Worm (Caenorhabditis elegans) whole organism, dauer: ENCODE data around the gene fut-4.

ENCODE experiments used
- unc-62 ChIP-seq: sonication (generic microtip); optimal IDR thresholded peaks from 2 replicates; lab custom pipeline; 2017; ENCODE audit warnings: missing biosample characterization, missing genetic modification reagents, missing genetic modification characterization

The fut-4 gene

DNA sequence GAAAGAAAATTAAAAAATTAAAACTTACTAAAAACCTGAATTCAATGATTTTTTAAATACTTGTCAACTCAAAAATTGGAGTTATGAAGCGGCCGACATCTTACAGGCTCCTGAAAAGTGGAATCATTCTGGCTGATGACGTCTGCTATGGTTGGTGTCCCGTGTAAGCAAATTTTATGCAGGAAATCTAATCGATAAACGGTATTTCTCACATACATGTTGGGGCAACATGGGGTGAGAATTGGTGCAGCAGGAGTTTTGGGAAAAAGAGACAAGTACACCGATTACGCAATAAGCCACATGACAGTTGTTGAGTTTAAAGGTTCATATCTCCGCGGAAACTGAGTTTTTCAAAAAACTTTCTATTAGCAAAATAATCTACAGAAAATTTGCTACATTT, 6.9 kb downstream of the fut-4 start, which contains the start of gene K12H6.2:
Gene K12H6.2, minus strand, starts transcription at position 101 of the 400 bp plus-strand sequence.
- TF ChIP-seq unc-62 (GFP tag; lab: Kevin White, UChicago): no peak

DNA sequence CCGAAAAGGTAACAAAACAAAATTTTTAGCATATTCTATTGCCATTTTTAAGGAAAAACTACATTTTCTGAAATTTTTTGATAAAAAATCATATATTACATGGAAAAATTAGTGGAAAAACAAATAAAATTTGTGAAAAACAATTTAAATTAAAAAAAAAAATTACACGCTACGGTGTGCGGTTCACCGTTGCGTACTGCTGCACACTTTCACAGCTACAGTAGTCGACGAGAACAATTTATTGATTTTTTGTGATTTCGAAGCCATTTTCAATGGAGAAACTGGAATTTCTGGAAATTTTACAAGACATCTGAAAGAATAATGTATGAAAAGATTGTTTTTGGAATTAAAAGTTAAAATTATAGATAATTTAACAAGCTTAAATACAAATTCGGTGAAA, 7.3 kb downstream of the fut-4 start:
- no peak for TF ChIP-seq unc-62 (GFP tag; lab: Kevin White, UChicago)

DNA sequence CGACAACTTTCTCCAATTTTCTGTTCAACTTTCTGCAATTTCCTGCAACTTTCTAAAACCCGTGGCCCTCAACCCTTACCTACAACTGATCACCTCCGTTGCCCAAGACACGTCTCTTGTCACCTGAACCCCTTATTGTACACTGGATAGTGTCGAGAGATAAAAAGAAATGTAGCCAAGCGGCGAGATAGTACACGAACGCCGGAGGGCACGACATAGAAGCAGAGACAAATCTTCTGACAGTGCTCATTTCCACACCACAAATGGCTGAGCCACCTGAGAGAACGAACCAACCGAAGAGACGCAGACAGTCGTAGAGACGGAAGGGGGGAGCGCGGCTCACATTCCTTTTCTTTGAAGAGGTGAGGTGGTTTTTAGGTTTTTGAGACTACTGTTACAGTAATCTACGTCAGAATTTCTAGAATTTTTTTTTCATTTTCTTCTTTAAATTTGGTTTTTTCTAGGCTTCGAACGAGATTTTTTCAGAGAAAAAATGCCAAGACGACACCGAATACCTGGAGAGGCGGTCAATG, 14.6 kb downstream of the fut-4 start, which contains the start of gene K12H6.12:
Gene K12H6.12, plus strand, starts transcription at position 483 of the 533 bp plus-strand sequence.
- TF ChIP-seq unc-62 (GFP tag; lab: Kevin White, UChicago): no peak

DNA sequence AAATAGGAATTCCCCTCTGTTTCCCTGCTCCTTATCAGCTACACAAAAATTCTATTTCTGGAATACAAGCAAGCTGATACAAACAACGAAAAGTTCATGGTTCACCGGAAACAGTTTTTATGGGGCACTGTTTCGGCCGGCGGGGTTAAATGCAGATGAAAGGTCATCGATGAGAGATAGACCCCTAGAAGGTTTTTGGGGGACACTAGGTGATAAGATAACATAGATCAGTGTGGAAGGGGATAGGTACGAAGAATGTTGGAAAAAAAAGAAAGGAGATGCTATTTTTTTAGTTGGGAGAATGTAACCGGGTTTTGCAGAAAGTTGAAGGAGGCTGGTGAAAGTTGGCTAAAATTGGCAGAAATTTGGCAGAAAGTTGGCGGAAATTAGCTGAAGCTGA, 16.8 kb downstream of the fut-4 start:
- TF ChIP-seq unc-62 (GFP tag; lab: Kevin White, UChicago): no peak

DNA sequence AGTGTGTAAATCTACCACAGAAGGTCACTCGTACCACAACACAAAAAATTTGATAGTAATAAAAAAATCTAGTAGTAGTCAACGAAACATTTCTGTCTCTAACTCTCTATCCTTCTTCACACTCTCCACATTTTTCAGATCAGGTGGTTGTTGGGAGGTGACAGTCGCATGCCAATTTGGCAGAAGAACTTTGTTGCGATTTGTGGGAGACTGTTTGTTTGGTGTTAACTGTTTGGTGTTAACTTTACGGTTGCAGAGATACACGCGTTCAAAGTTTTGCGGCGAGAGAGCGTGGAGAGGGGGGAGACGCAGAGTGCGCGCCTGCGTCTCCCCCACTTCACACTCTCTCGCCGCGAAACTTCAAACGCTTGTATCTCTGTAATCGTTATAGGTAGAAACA, 17.4 kb downstream of the fut-4 start:
- no peak for TF ChIP-seq unc-62 (GFP tag; lab: Kevin White, UChicago)

DNA sequence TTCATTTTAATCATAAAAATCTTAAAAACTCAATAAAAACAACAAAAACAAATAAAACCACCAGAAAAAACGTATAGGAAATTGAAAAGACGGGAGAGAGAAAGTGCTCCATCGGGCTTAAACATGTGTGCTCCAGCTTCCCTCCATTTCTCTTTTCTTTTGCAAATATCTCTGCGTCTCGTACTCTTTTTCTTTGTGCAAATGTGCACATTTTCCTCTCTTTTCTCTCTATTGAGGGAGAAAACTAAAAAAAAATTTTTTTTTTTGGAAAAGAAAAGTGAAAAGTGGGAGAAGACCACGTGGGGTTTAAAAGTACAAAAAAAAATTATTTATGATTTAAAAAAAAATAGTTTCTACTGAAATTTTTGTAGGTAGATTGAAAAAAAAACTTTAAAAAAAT, 18.1 kb downstream of the fut-4 start:
- no peak for TF ChIP-seq unc-62 (GFP tag; lab: Kevin White, UChicago)

DNA sequence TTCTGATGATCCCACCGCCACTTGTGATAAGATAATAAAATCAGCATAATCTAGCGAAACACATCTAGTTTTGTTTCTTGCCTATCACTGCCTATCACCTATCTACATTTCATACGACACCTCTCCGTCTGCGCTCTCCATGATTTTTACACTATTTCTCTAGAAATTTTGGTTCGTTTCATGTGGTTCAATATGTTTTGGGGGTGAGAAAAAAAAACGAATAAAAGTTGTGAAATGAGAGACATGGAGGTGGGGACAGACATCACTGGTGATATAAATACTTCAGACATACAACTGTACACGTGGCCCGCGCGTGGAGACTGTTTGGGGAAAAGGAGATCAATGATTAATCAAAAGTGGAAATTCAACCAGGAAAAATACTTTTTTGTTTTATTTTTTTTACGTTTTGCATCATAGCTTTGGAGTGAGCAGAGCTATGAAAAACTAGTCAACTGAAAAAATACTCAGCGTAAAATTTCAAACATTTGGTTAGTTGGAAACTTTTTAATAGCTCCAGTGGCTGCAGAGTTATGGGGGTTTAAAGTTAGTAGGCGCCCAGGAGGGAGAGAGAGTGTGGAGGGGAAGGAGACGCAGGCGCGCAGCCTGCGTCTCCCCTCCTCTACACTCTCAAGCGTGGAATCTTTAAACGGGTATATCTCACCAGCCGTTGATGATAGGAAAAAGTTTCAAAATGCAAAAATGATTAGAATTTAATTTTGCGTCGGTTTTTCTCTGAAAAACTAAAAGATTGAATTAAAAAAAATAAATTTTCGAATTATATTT, 19.3 kb downstream of the fut-4 start:
- no peak for TF ChIP-seq unc-62 (GFP tag; lab: Kevin White, UChicago)

DNA sequence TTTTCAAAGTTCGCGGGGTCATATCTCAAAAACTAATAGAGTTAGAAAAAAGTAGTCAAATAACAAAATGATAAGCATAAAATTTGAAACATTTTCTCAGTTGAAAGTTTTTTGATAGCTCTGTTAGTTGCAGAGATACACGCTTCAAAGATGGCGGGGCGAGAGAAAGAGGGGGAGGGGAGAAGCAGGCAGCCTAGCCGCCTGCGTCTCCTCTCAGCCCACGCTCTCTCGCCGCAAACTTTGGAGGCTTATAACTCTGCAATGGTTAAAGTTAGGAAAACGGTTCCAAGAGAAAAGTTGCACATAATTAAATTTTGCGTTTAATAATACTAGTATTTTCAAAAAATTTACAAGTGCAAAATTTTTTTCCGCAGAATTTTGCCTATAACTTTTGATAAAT, 20.6 kb downstream of the fut-4 start:
- no peak for TF ChIP-seq unc-62 (GFP tag; lab: Kevin White, UChicago)

DNA sequence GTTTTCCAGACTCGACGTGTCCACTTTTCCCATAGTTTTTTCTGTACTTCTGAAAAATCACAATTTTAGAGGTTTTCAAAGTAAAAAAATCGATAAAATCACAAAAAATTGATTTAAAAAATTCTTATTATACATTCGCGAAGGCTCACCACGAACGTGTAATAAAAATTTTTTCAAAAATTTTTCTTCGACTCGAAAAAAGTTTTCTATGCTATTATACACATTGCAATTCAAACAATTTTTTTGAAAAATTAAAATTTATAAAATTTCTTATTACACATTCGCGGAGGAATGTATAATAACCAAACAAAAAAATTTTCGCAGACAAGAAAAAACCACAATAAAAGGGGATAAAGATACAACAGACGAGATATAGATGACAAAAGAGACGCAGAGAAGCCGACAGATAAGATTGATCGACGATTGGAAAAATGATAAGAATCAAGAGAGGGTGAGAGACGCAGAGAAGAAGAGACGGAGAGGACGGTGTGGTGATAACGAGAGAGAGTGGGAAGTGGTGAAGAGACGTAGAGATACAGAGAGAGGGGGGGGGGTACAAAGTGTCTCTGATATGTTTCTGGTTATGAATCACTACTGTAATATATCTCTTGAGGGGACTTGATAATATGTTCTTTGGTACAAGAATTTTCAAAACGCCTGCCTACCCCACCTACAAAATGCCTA, 21.6 kb downstream of the fut-4 start, which contains the start of gene nhr-119:
Gene nhr-119, minus strand, starts transcription at position 51 of the 684 bp plus-strand sequence.
- TF ChIP-seq unc-62 (GFP tag; lab: Kevin White, UChicago): no peak

DNA sequence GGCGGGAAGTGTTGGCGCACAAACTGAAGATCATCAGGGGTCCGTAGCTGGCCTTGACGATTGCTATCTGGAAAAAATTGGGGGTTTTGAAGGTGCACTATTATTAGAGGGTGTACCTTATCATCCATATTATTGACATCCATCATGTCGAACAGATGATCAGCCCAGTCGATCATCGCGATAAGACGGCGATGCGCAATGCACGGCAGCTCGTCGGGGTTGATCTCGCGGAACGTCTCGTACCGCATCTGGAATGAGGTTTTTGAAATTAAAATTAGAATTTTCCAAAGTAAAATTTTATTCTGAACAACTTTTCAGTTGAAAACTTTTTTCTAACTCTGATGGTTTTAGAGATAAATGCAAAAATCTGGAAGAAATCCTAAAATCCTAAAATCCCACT, 24.4 kb downstream of the fut-4 start:
- no peak for TF ChIP-seq unc-62 (GFP tag; lab: Kevin White, UChicago)

DNA sequence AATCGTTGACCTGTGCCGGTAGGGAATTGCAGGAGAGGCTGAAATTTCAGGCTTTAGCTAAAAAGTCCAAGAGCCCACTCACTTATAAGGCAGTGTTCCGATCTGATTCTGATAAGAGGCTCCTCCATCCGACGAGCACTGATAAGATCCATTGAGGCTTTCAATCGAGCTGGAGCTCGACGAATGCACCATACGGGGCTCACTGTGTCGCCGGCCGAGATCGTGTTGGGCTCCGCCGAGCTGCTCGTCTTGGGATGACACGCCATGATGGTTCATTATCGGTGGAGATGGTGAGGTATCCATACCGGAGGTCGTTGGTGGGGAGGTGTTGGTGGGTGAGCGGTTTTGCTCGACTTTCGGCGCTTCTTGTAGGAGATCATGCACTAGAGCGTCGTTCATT, 25.9 kb downstream of the fut-4 start:
- TF ChIP-seq unc-62 (GFP tag; lab: Kevin White, UChicago): no peak

DNA sequence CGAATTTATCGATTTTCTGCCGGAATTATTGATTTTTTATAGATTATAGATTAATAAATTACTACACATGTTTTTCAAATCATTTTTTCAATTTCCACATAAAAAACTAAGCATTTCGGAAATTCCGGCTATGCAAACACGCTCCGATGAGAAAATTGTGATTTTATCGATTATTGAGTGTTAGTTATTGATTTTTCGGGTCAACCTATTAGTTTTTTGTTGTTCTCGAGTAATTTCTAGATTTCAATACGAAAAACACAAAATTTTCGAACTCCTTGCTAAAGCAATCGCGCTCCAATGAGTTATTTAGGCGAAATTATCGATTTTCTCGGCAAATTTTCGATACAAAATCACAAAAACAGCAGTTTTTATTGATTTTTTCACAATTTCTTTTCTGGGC, 26.9 kb downstream of the fut-4 start:
- TF ChIP-seq unc-62 (GFP tag; lab: Kevin White, UChicago): no peak

DNA sequence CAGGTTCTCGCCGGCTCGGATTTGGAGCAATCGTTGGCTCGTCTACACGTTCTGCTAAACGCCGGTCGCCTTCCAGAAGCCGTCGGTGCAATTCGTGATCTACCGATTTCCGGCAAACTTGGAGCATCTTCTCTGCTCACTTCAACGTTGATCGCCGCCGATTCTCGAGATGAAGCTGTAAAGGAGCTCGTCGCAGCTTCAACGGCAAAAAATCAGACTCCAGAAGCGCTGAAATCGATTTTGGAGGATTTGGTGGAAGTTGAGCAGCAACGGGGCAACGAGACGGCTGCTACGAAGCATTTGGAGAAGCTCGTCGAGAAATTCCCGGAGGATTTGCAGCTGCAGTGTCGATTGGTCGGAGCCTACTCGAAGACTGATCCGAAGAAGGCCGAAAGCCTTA, 30.6 kb downstream of the fut-4 start:
- no peak for TF ChIP-seq unc-62 (GFP tag; lab: Kevin White, UChicago)

DNA sequence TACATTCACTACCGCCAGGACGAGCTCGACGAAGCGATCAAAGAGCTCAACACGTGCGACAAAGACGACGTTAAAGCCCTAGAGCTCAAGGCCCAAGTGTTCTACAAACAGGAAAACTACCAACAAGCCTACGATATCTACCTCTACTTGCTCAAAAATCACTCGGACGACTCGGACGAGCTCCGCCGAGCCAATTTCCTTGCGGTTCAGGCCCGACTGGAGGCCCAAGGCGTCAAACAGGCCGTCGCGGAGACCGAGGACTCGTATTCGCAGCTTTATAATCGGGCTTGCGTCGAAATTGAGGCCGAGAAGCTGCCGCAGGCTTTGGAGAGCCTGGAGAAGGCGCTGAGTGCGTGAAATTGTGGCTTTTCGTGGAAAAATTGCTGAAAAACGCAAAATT, 34.5 kb downstream of the fut-4 start:
- TF ChIP-seq unc-62 (GFP tag; lab: Kevin White, UChicago): no peak

DNA sequence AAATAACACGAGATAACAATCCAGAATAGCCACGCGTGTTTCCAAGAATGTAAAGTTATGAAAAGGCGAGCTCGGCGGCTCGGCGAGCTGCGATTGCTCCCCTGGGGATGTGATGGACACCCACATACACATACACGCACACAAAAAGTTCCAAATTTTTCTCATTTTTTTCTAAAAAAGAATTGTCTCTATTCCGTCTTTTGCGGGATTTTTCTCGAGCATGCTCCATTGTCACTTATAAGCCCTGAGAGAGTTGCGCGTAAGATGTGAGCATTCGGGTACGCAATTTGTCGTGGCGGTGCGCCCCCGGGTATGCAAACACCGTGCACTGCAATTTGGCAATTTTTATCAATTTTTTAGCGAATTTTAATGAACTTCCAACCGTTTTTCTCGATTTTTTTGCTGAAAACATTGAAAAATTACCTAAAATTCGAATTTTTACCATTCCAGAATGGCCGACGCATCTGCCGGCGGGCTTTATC, 35.3 kb downstream of the fut-4 start, which contains the start of the genes F08D12.12 and srpa-72:
Gene F08D12.12, minus strand, starts transcription at position 51 of the 482 bp plus-strand sequence.
Gene srpa-72, plus strand, starts transcription at position 451 of the 482 bp plus-strand sequence.
- TF ChIP-seq unc-62 (GFP tag; lab: Kevin White, UChicago): no peak

DNA sequence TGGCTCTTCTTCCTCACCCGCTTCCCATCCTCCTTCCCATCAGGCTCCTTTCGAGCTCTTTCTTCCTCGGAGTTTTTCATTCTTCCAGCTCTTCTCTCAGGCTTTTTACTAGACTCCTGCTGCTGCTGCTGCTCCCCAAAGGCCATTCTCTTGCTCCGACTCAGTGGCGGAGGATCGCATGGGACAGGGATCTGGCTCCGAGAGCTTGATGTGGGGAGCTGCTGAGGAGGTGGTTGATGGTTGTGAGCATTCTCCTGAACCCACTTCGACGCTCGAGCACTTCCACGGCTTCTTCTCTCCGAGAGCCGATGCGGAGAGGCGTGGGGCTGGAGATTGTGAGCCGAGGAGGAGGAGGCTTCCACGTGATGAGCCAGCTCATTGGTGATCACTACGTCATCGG, 36.5 kb downstream of the fut-4 start:
- no peak for TF ChIP-seq unc-62 (GFP tag; lab: Kevin White, UChicago)
